Worm (Caenorhabditis elegans): ENCODE data around the gene F54A3.6.

DNA sequence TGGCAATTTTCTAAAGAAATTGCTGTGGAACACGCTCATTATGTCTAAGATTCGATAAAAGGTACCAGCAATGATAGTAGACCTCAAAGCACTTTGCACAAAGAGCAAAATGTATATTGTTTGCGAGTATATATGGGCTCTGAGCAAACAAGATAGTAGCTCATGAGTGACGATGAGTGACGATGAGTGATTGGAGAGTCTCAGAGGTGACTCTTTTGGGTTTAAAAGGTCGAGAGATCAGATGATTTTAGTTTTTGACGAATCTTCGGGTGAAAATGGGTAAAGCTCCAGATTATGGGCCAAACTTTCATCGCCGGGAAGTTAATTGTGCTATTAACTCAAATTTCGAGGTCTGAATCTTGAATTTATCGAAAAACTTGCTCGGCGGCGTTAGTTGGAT is 35.5 kb downstream of the F54A3.6 start:
- TF ChIP-seq him-1 (tag; optimal IDR thresholded peaks at IDR 0.05) (no peak), dao-5 (tag; optimal IDR thresholded peaks at IDR 0.05) (no peak), W03F9.2 (tag; optimal IDR thresholded peaks at IDR 0.05) (no peak)
